Fruit fly (Drosophila melanogaster): ENCODE data around the gene CG14851.

CG14851 gene

DNA sequence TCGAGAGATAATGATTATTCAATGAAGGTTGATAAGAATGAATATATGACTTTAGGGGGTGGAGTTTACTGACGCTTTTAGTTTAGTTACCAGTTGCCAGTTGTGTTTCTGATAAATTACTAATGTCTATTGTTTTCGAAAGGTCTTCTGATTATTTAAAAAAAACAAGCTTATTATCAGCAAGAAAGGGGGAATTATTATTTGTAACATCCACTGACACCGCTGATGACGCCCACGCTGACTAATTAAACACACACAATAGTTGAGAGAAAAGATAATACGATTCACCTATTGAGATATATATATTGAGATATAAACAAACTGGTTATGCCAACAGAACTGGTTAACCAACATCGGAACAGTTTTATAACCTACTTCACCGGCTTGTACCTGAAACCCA, 5.7 kb downstream of the CG14851 start:
- TF ChIP-seq CG8478 (optimal IDR thresholded peaks at IDR 0.05) (no peak), CTCF (optimal IDR thresholded peaks at IDR 0.05) (no peak)

DNA sequence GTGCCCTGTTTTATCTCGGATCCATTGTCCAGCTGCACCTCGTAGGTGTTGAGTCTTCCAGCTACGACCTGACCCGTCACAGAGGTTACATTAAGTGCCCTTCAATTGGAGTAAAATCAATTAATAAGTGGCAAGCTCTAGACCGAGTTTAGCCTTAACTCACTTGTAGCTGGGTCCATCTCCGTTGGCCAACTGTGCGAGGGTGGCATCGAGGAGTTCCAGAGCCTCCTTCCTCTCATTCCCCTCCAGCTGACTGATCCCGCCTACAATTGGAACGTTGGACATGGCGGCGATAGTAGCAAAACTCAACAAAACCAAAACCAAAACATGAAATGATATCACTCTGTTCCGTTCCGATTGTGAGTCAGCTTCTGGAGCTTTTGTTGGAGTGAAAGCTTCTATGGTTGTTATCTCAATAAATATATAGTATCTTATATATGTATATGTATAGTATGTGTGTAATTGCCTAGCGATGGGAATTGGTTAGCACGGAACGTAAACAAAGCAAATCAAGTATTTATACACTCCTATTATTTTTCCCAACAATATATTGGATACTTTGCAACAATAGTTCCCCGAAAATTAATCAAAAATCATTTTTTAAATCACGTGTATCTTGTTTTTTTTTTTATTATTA, 6.5 kb downstream of the CG14851 start, which contains the start of gene CG8066:
Gene CG8066, minus strand, starts transcription at position 347 of the 637 bp plus-strand sequence.
- TF ChIP-seq CG8478 (optimal IDR thresholded peaks at IDR 0.05) (no peak), CTCF (optimal IDR thresholded peaks at IDR 0.05) (no peak)

DNA sequence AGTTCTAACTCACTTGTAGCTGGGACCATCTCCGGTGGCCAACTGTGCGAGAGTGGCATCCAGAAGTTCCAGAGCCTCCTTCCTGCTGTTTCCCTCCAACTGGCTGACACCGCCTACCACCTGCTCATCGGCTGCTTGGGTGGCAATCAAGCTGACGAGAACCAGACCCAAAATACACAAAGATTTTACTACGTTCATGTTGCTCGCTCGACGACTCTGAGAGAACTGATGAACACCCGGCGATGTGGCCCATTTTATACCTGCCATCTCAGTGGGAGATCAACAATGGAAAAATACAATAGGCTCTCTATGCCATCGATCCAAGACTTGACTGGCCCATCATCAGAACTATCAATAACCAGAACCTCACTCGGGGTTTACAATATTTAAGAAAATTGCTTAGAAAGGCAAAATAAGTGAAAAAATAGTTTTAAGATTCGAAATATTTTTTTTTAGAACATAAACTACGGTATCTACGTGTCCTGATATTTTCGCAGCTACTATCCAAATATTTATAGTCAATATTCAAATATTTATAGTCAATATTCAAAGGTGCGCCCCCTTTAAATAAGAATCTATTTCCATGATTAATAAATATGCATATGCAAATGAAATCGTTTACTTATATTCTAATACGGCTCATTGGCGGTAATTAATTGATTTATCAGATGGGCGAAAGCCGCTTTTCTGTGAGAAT, 7.4 kb downstream of the CG14851 start, which contains the start of gene Cys:
Gene Cys, minus strand, starts transcription at position 234 of the 697 bp plus-strand sequence.
- TF ChIP-seq CTCF (optimal IDR thresholded peaks at IDR 0.05), result no peak
- no peak for TF ChIP-seq CG8478 (optimal IDR thresholded peaks at IDR 0.05)

DNA sequence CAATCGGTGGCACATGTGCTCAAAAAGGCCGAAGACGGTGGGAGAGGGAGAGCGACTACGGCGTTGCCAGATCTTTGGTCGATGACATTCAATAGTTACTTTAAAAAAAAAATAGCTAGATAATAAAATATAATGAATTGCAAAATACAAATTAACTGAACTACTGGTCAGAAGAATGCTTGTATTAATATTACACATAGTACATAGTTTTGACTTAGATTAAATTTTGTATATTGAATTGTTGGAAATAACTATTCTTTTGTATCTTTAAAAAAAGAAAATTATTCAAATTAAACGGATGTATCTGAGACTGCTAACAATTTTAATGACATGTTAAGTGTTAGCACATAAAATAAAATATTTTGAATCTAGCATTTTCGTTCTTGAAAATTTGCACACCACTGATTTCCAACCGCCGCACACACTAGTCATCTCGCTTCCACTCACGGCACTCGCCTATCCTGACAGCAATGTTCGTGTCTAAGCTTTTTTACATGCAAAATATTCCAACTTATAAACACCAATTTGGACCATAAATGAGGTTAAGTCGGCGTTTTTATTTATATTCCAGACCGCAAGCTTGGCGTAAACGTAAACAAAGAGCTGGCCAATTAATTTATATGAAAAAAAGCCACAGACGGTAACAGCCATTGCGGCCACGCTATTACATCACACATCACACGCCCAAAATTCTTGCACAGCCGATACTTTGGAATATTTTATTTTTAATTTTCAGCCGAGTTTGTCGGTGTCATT, 13.0 kb downstream of the CG14851 start:
- TF ChIP-seq CTCF (optimal IDR thresholded peaks at IDR 0.05), result no peak
- TF ChIP-seq CG8478 (optimal IDR thresholded peaks at IDR 0.05), result no peak

DNA sequence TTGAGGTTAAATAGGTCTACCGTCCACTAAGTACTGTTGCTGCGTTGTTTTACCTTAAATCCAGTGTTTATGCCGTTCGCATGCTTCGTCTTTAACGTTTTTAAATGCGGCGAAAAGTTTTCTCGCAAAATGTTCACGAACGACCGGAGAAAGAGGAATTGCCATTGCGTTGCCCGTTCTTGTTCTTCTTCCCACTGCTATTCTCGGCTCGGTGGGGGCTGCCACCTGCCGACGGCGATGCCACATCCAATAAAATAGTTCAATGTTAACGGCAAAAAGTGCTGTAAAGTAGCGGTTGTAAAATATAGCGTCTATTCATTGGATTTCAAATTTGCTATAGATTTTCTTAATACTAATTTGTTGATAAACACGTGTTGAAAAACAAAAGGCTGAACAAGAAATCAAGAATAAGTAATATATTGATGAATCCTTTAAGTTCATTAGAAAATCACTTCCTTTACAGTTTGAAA, 13.6 kb downstream of the CG14851 start, which contains the start of gene CG7987:
Gene CG7987, minus strand, starts transcription at position 170 of the 470 bp plus-strand sequence.
- TF ChIP-seq CG8478 (optimal IDR thresholded peaks at IDR 0.05) (no peak), CTCF (optimal IDR thresholded peaks at IDR 0.05) (peak; percentile 39 to 64)

DNA sequence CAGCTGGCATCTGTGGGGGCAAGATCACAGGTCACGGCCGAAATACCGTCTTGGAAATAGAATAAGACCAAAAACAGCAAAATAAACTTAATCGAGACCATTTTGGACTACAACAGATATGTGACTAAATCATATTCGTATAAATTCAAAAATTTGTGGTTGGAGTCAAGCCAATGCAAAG, 14.3 kb downstream of the CG14851 start, which contains the start of gene CG44094:
Gene CG44094, minus strand, starts transcription at position 101 of the 181 bp plus-strand sequence.
- TF ChIP-seq CG8478 (optimal IDR thresholded peaks at IDR 0.05), result no peak
- no peak for TF ChIP-seq CTCF (optimal IDR thresholded peaks at IDR 0.05)

DNA sequence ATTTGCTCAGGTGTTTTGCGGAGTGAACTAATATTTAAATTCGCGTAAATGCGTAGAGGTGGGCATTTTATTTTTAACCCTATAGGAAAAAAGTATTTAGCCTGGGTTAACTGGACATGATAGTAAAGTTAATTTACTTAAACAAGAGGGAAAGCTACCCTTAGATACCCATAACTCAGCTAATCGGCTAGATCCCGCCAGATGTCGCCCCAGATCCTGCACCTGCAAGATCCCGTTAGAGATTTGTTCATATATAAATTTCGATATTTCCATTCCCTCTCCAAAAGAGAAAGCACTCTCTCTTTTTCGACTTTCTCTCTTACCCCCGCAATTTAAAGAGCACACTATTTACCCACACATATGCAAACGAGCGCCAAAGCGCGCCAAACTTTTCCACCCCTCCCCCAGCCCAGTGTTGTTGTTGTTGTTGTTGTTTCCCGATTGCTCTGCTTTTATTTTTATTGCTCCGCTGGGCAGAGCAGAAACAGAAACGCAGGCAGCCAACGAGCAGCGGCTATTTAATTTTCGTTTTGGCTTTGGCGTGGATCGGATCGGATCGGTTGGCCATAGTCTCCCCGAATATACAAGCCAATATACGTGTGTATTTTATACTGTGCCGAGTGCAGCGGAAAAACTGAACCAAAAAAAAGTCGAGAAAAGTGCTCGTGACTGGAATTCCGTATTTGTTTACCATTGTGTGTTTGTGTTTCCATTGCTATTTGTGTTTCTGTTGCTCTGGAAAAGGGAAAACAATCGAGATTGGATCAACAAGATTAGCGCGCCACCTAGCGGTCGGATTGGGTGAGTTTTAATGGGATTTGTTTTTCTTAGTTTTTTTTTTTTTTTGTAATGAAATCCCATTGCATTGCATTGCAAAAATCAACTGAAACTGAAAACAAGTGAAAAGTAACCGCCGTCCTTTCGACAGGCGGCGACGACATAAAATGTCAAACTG, 14.8 kb downstream of the CG14851 start, which contains the start of gene stumps:
Gene stumps, plus strand, starts transcription at position 526 of the 955 bp plus-strand sequence.
- TF ChIP-seq CTCF (optimal IDR thresholded peaks at IDR 0.05) (peak; percentile 76 to 81), CG8478 (optimal IDR thresholded peaks at IDR 0.05) (no peak)

DNA sequence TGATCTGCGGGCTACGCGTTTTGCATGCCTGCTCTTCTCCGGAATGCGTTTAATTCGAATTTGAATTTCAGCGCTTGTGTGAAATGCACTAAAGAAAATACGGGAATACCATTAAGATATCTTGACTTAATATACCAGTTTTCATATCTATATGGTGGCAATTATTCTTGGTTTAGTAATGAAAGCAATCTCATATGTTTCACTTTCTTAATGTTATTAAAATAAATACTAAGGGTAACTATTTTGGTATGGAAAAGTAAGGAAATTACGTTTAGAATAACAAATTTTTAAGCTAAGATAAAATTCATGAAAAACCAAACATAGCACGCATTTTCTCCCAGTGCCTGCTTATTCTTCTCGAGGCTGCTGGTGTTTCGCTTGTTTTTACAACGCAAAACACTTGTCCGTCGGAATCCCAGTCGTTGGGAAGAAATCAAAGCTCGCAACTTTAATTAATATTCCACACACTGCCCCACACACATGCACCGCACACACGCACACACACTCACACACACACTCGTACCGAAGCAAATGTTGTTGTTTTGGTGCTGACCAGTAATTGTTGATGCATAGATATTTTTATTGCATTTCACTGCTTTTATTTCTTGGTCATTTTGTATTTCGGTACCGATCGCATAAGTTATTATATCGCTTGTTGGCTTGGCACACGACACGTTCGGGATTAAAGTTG, 15.8 kb downstream of the CG14851 start:
- TF ChIP-seq CTCF (optimal IDR thresholded peaks at IDR 0.05) (no peak), CG8478 (optimal IDR thresholded peaks at IDR 0.05) (no peak)

DNA sequence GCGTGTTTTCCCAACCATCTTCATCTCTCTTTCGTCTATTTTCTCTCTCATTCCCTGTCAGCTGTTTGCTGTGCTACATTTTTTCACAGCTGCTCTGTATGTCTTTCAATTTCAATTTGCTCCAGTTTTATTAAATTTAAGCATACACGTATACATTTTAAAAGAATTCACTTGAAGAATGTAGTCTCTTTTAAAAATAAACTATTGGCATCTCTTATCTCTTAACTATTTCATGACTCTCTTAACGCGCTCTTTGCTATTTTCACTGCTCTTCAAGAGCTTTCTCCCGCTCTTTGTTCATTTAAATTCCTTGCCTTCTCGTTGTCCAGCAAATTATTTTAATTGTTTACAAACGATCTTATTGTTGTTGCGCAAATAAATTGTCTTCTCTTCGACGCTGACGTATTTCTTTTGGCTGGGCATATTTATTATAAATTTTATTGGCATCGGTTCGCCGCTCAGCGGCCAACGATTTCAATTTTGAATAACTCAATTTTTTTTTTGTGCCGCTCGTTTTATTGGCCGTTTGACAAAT, 18.0 kb downstream of the CG14851 start:
- TF ChIP-seq CG8478 (optimal IDR thresholded peaks at IDR 0.05) (no peak), CTCF (optimal IDR thresholded peaks at IDR 0.05) (no peak)

DNA sequence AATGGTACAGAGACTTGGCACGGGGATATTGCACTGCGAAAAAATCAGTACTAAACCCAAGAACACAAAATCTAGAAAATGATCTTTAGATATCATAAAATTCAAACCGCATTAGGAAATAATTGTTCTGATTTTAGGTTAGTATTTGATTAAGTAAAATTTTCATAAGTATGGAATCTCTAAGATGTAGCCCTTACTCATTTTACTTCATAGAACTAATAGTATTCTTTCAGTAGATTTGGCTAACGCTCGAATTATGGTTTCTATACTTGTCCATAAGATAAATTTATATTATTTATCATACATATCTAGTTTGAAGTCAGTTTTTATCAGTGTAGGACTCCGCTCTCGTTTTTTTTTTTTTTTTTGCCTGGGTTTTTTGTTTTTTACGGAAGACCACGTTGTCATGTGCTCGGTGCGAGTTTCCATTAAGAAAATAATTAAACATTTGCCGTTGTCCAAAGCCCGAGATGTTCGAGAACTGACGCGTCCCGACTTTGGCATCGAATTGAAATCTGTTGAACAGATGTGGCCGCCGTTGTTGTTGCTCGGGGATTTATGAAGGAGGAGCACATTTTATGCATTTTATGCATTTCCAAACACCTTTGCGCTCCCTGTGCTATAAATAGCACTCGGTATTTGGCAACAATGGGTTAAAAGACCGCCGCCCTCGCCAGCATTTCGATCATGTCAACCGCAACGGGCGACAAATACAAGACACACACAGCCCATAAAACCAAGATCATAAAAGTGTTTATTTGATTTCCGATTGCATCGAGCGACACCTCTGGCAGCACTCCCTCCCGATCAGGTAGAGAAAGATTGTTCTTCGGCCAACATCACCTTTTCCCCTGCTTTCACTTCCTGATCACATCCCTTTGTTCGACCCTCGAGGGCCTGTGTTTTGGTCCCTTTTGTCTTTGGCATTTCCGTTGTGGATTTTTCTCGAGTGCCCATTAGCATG, 24.6 kb downstream of the CG14851 start:
- TF ChIP-seq CTCF (optimal IDR thresholded peaks at IDR 0.05) (no peak), CG8478 (optimal IDR thresholded peaks at IDR 0.05) (no peak)

DNA sequence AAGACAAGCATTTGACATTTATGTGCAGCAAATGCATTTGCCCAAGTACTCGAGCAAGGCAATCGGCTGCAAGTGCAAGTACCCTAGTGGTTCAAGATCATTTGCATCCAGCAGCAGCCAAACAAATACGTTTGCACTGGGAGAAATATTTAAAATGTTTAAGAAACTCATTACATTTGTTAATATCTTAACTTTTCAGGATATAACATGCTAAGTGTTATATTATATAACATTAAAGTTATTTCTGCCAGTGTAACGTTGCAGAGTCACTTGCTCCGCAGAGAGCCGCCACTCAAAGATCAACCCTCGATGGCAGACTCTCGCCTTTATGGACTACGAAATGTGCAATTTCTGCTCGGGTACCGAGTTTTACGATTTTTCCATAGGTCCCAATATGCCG, 27.3 kb downstream of the CG14851 start:
- TF ChIP-seq CTCF (optimal IDR thresholded peaks at IDR 0.05) (no peak), CG8478 (optimal IDR thresholded peaks at IDR 0.05) (no peak)

DNA sequence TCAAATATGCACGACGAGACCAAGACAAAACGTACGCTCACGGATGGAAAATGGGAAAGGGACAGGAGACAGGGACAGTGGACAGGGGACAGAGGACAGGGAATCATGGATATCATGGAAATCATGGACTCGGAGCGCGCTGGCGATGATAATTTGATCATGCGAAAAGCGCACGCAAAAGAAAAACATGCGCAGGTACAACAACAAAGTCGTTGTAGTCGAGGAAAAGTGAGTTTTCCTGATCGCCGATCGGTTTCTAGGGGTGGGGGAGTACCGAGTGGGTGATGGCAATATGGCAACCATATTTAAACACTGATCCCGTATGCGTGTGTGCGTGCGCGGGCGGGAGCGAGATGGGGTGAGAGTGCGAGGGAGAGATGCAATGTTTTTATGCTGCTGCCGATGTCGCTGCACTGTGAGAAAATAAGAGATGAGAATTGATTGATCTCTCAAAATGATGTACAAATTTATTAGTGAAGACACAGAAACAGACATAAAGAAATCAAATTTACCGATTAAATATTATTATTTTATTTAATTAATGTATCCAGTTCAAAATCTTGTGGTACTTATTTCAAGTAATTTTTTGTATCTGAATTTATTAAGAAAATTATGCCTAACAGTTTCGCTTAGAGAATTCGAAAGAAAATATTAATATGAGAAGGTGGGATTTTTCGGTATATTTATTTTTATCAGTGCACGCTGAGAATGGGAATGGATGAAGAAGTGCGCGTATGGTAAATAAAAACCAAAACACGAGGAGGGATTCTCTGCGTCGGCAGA, 28.8 kb downstream of the CG14851 start:
- no peak for TF ChIP-seq CTCF (optimal IDR thresholded peaks at IDR 0.05)
- no peak for TF ChIP-seq CG8478 (optimal IDR thresholded peaks at IDR 0.05)
